Worm (Caenorhabditis elegans) whole organism, midembryonic: ENCODE results near the gene F31B9.2.

Experiments
- flt-1 ChIP-seq: fragments of 200-800 bp; sonication (Bioruptor generic); IDR thresholded peaks from 2 replicates; pipeline ENCODE4 v1.3.6; 2022; ENCODE audit warnings: missing genetic modification characterization, missing compliant biosample characterization
- tab-1 ChIP-seq: fragments of 200-800 bp; sonication (Bioruptor generic); IDR thresholded peaks from 2 replicates; pipeline ENCODE4 v1.3.6; 2022; ENCODE audit warnings: missing genetic modification characterization, missing compliant biosample characterization
- ztf-29 ChIP-seq: fragments of 200-800 bp; sonication (Bioruptor generic); IDR thresholded peaks from 2 replicates; pipeline ENCODE4 v1.3.6; 2022; ENCODE audit warnings: missing genetic modification reagents, missing genetic modification characterization, missing compliant biosample characterization

ce11 chrX:15902835-15903234 is 14.3 kb upstream of the F31B9.2 start:
- TF ChIP-seq tab-1 (GFP tag; lab: Robert Waterston, UW) (no peak), flt-1 (GFP tag; lab: Robert Waterston, UW) (no peak), ztf-29 (GFP tag; lab: Robert Waterston, UW) (no peak)
